Worm (Caenorhabditis elegans): ENCODE results near the gene gst-5.

The gst-5 gene

DNA sequence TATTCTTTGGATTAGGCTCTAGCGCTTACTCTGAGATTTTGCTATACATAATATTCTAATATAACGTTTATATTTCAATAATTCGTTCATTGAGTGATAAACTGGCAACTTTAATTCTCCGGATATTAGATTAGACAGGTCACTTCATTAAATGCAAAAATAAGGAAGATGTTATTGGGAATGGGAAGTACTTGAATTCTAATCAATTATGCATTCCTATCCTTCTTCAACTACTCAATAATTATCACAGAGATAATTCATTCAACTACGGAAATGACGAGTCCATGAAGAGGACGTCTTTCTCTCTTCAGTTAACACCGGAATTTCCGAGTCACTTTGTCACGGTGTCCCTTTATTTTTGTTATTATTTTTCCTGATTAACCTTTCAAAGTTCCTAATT lies 20.5 kb downstream of the gst-5 start:
- no peak for TF ChIP-seq zip-4 (GFP tag; optimal IDR thresholded peaks at IDR 0.05)
- peak; percentile 27 for TF ChIP-seq nhr-47 (tag; optimal IDR thresholded peaks at IDR 0.05)
- peak; percentile 29 for TF ChIP-seq unc-86 (tag; optimal IDR thresholded peaks at IDR 0.05)
- TF ChIP-seq lin-14 (GFP tag; optimal IDR thresholded peaks at IDR 0.05), result peak; percentile 21
- TF ChIP-seq nhr-237 (tag; optimal IDR thresholded peaks at IDR 0.05), result no peak
- TF ChIP-seq C16A3.4 (tag; optimal IDR thresholded peaks at IDR 0.05), result no peak
- no peak for TF ChIP-seq tlp-1 (tag; optimal IDR thresholded peaks at IDR 0.05)
- no peak for TF ChIP-seq ztf-11 (tag; optimal IDR thresholded peaks at IDR 0.05)
- no peak for TF ChIP-seq pag-3 (tag; optimal IDR thresholded peaks at IDR 0.05; ENCODE audit: borderline replicate concordance, insufficient read depth)
- TF ChIP-seq nhr-84 (tag; optimal IDR thresholded peaks at IDR 0.05), result no peak
- no peak for TF ChIP-seq pqm-1 (tag; optimal IDR thresholded peaks at IDR 0.05)
- TF ChIP-seq nhr-71 (tag; optimal IDR thresholded peaks at IDR 0.05), result no peak
- TF ChIP-seq nhr-76 (tag; optimal IDR thresholded peaks at IDR 0.05), result no peak
- TF ChIP-seq aly-2 (tag; optimal IDR thresholded peaks at IDR 0.05), result no peak
- no peak for TF ChIP-seq dsc-1 (tag; optimal IDR thresholded peaks at IDR 0.05)
- TF ChIP-seq nhr-20 (tag; optimal IDR thresholded peaks at IDR 0.05), result no peak
- TF ChIP-seq snu-23 (GFP tag; optimal IDR thresholded peaks at IDR 0.05), result no peak
- TF ChIP-seq blmp-1 (tag; optimal IDR thresholded peaks at IDR 0.05), result no peak
- TF ChIP-seq unc-30 (tag; optimal IDR thresholded peaks at IDR 0.05), result no peak
- TF ChIP-seq egl-13 (tag; optimal IDR thresholded peaks at IDR 0.05), result peak; percentile 69
- TF ChIP-seq lin-15B (tag; optimal IDR thresholded peaks at IDR 0.05), result no peak
- TF ChIP-seq isw-1 (GFP tag; IDR thresholded peaks at IDR 0.05), result no peak
- no peak for TF ChIP-seq ces-1 (GFP tag; optimal IDR thresholded peaks at IDR 0.05)
- TF ChIP-seq nhr-28 (tag; optimal IDR thresholded peaks at IDR 0.05), result no peak
- no peak for TF ChIP-seq alr-1 (tag; optimal IDR thresholded peaks at IDR 0.05; ENCODE audit: borderline replicate concordance)
- TF ChIP-seq egl-27 (tag; optimal IDR thresholded peaks at IDR 0.05), result no peak
- TF ChIP-seq swsn-7 (tag; optimal IDR thresholded peaks at IDR 0.05), result no peak
- no peak for TF ChIP-seq efl-1 (optimal IDR thresholded peaks at IDR 0.05)
- TF ChIP-seq efl-1 (GFP tag; optimal IDR thresholded peaks at IDR 0.05 in 1 of 2), result peak in 1 of 2 experiments; percentile 28
- no peak for TF ChIP-seq dpl-1 (GFP tag; optimal IDR thresholded peaks at IDR 0.05)
- TF ChIP-seq ceh-88 (GFP tag; IDR thresholded peaks at IDR 0.05), result no peak
- TF ChIP-seq irx-1 (tag; optimal IDR thresholded peaks at IDR 0.05), result no peak

DNA sequence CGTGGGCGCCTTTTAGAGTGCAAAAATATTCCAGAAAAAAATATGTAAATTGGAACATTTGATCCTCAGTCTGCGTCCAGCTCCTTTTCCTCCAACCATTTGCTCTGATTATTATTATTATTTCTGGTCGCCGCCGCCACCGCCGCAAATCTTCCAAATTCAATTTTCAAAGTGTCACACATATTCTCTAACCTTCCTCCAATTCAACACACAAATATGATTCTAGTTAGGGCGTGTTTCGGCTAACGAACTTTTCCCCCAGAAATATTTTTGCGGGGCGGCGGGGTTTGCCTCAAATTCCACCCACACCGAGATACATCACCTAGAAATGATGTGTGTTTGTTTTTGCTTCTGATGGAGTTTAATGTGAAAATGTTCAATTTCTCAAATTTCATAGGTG lies 21.5 kb downstream of the gst-5 start:
- TF ChIP-seq lin-14 (GFP tag; optimal IDR thresholded peaks at IDR 0.05) (peak; percentile 35), hlh-17 (GFP tag; optimal IDR thresholded peaks at IDR 0.05; ENCODE audit: borderline replicate concordance) (no peak)

DNA sequence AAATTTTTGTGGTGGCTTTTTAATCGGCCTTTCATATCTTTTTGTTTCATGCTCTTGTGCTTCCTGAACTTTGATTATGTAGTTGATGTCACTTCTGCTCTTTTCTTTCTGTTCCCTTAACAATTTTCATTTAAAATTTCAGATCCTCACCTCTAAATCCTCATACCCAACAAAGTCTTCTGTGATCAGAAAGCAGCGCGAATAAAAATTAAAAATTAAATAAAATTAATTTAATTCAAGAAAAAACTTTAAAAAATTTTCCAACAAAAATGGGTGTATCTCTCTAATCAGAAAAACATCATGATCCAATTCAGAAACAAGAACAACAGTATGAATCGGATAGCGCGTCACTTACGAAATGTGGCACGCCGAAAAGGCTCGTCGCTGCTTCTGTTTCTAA lies 25.1 kb downstream of the gst-5 start, which contains the start of gene ptp-3:
TSS of gene ptp-3 (plus strand) at position 301 of the 400 bp plus-strand sequence.
- no peak for TF ChIP-seq xbp-1 (tag; optimal IDR thresholded peaks at IDR 0.05)
- TF ChIP-seq lin-39 (tag; optimal IDR thresholded peaks at IDR 0.05), result no peak
- no peak for TF ChIP-seq ces-1 (GFP tag; optimal IDR thresholded peaks at IDR 0.05)
- no peak for TF ChIP-seq mdl-1 (tag; optimal IDR thresholded peaks at IDR 0.05)
- no peak for TF ChIP-seq C34B4.2 (tag; optimal IDR thresholded peaks at IDR 0.05)
- no peak for TF ChIP-seq egl-13 (tag; optimal IDR thresholded peaks at IDR 0.05)
- TF ChIP-seq ceh-82 (tag; optimal IDR thresholded peaks at IDR 0.05), result no peak
- TF ChIP-seq nhr-71 (tag; optimal IDR thresholded peaks at IDR 0.05), result no peak
- no peak for TF ChIP-seq vab-15 (tag; optimal IDR thresholded peaks at IDR 0.05)
- TF ChIP-seq unc-86 (tag; optimal IDR thresholded peaks at IDR 0.05), result no peak

DNA sequence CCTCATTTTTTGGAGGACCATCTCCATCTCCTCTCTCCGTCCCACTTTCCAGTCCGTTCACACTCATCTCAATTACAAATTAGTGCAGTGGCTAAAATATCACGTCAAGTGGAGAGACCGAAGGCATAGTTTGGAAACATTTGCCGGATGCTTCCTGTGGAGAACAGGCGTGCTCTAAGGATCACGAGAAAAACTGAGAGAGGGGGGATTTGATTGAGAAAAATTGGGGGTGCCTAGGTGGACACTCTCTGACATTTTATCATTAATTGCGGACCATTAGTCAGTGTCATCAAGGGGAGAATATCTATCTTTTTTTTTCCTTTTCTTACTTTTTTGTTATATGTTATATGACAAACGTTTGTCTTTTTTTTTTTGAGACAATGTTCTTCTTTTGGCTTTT lies 31.9 kb downstream of the gst-5 start:
- peak; percentile 57 for TF ChIP-seq rnt-1 (tag; optimal IDR thresholded peaks at IDR 0.05)
- TF ChIP-seq F16B12.6 (tag; optimal IDR thresholded peaks at IDR 0.05), result no peak
- TF ChIP-seq nhr-76 (tag; optimal IDR thresholded peaks at IDR 0.05), result no peak
- TF ChIP-seq C04F5.9 (tag; optimal IDR thresholded peaks at IDR 0.05), result no peak
- no peak for TF ChIP-seq nhr-90 (tag; optimal IDR thresholded peaks at IDR 0.05; ENCODE audit: poor library complexity)
- TF ChIP-seq lin-39 (tag; optimal IDR thresholded peaks at IDR 0.05), result peak; percentile 38
- TF ChIP-seq Y116A8C.19 (tag; optimal IDR thresholded peaks at IDR 0.05; ENCODE audit: borderline replicate concordance), result no peak
- TF ChIP-seq lir-3 (tag; optimal IDR thresholded peaks at IDR 0.05; ENCODE audit: poor library complexity), result no peak
- no peak for TF ChIP-seq nhr-237 (tag; optimal IDR thresholded peaks at IDR 0.05)
- no peak for TF ChIP-seq unc-86 (tag; optimal IDR thresholded peaks at IDR 0.05)
- no peak for TF ChIP-seq jun-1 (tag; optimal IDR thresholded peaks at IDR 0.05)
- peak; percentile 5 for TF ChIP-seq snu-23 (GFP tag; optimal IDR thresholded peaks at IDR 0.05)
- no peak for TF ChIP-seq lin-15B (tag; optimal IDR thresholded peaks at IDR 0.05)
- no peak for TF ChIP-seq nhr-20 (tag; optimal IDR thresholded peaks at IDR 0.05)
- TF ChIP-seq lsy-2 (tag; optimal IDR thresholded peaks at IDR 0.05), result peak in 1 of 2 experiments; percentile 25
- peak; percentile 55 for TF ChIP-seq nhr-71 (tag; optimal IDR thresholded peaks at IDR 0.05)
- TF ChIP-seq pag-3 (tag; optimal IDR thresholded peaks at IDR 0.05; ENCODE audit: borderline replicate concordance, insufficient read depth), result no peak
- no peak for TF ChIP-seq fkh-10 (GFP tag; optimal IDR thresholded peaks at IDR 0.05)

All from whole organism, L1 larva.